Fruit fly (Drosophila melanogaster) whole organism, embryonic: ENCODE data around the gene Nepl20.

Experiments used
- B-H2 ChIP-seq: fragments of 200-800 bp; sonication (Bioruptor generic); optimal IDR thresholded peaks from 2 replicates; lab custom pipeline; 2018; ENCODE audit warnings: missing biosample characterization, mild to moderate bottlenecking, missing genetic modification characterization
- CG10321 ChIP-seq: fragments of 200-800 bp; sonication (Bioruptor generic); IDR thresholded peaks from 2 replicates; pipeline ENCODE4 v1.3.6; 2022; ENCODE audit warnings: missing biosample characterization, missing genetic modification characterization
- CG18599 ChIP-seq: fragments of 200-800 bp; sonication (Bioruptor generic); optimal IDR thresholded peaks from 3 replicates; lab custom pipeline; 2017; ENCODE audit warnings: missing biosample characterization, missing genetic modification characterization, mild to moderate bottlenecking, moderate library complexity, missing genetic modification reagents
- CG2678 ChIP-seq: fragments of 200-800 bp; sonication (Bioruptor generic); optimal IDR thresholded peaks from 3 replicates; lab custom pipeline; 2019; ENCODE audit warnings: missing biosample characterization, mild to moderate bottlenecking, missing genetic modification characterization, moderate library complexity
- CG6765 ChIP-seq: fragments of 200-800 bp; sonication (Bioruptor generic); optimal IDR thresholded peaks from 3 replicates; lab custom pipeline; 2017; ENCODE audit warnings: missing biosample characterization, mild to moderate bottlenecking, missing genetic modification characterization
- Oaz ChIP-seq: fragments of 200-800 bp; sonication (Bioruptor generic); IDR thresholded peaks from 2 replicates; pipeline ENCODE4 v1.3.6; 2022; ENCODE audit warnings: missing biosample characterization, missing genetic modification characterization
- Taf1 ChIP-seq: fragments of 200-800 bp; sonication (Bioruptor generic); IDR thresholded peaks from 2 replicates; pipeline ENCODE4 v1.3.6; 2022; ENCODE audit warnings: missing biosample characterization, missing genetic modification characterization
- Usf ChIP-seq: fragments of 200-800 bp; sonication (Bioruptor generic); optimal IDR thresholded peaks from 2 replicates; lab custom pipeline; 2017; ENCODE audit warnings: missing genotype, missing biosample characterization, missing genetic modification characterization
- sob ChIP-seq: fragments of 200-800 bp; sonication (Bioruptor generic); IDR thresholded peaks from 2 replicates; pipeline ENCODE4 v1.3.6; 2022; ENCODE audit warnings: missing biosample characterization, missing genetic modification characterization

dm6 chr3R:28857287-28858024 is 23.1 kb upstream of the Nepl20 start:
- TF ChIP-seq sob (GFP tag; lab: Robert Waterston, UW): peak; percentile 47; the same call in 1 of the 2 replicates
- no peak; the same call in 1 of the 2 replicates for TF ChIP-seq Taf1
- peak; percentile 58 for TF ChIP-seq CG2678 (tag; lab: Kevin White, UChicago)
- TF ChIP-seq B-H2 (GFP tag; lab: Kevin White, UChicago): no peak
- TF ChIP-seq CG6765 (GFP tag; lab: Kevin White, UChicago): no peak
- TF ChIP-seq Oaz (GFP tag; lab: Robert Waterston, UW): 0 out of 2 replicates have a peak, but pooled peaks have one; percentile 7
- no peak for TF ChIP-seq Usf (GFP tag; lab: Kevin White, UChicago)
- no peak for TF ChIP-seq CG10321 (GFP tag; lab: Robert Waterston, UW)
- TF ChIP-seq CG18599: peak; percentile 18
